Worm (Caenorhabditis elegans): ENCODE measurements around the gene K07H8.12.

Gene K07H8.12

DNA sequence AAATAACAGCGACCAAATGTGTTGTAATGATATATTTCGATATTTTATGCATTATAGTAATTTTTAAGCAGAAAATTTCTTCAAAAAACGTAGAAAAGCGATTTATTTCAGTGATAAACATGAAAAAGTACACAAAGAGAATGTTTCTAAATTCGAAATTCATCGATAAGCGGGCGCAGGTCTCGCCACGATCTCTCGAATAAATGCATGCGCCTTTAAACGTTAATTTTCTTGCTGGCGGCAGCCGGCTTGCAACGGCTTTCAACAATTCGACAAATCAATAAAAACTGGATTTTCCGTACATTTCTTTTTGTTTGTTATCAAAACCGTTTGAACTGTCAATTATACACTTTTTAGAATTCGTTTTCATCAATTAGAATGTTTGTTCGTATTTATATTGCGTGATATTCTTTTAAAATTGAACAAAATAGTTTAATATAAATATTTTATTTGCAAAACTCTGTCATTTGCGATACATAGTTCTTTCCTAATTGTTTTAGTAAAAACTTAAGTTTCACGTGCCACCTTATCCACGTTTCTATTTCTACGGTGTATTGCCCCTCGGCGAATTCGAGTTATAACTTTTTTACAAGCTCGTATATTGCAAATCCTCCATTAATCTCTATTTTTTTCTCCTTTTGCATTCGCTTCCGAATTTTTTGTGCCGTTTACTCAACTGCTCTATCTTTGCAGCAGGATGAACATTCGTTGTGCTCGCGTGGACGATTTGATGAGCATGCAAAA is 13.2 kb upstream of the K07H8.12 start, which contains the start of gene daf-31 (continued):
- TF ChIP-seq T26A8.4 (GFP tag; IDR thresholded peaks at IDR 0.05) (no peak), tag-97 (GFP tag; IDR thresholded peaks at IDR 0.05) (no peak), nhr-6 (tag; optimal IDR thresholded peaks at IDR 0.05) (peak; percentile 56), zfp-2 (tag; optimal IDR thresholded peaks at IDR 0.05) (no peak), attf-4 (tag; optimal IDR thresholded peaks at IDR 0.05) (no peak), saeg-2 (GFP tag; IDR thresholded peaks at IDR 0.05) (no peak), nhr-42 (GFP tag; IDR thresholded peaks at IDR 0.05) (no peak), set-16 (GFP tag; IDR thresholded peaks at IDR 0.05) (no peak), dmd-6 (GFP tag; IDR thresholded peaks at IDR 0.05) (no peak; the same call in 1 of the 2 replicates), hlh-30 (tag; optimal IDR thresholded peaks at IDR 0.05; ENCODE audit: insufficient read depth) (peak; percentile 23), ZK337.2 (GFP tag; IDR thresholded peaks at IDR 0.05) (no peak), R02D3.7 (tag; optimal IDR thresholded peaks at IDR 0.05) (no peak), nhr-48 (tag; optimal IDR thresholded peaks at IDR 0.05) (no peak), php-3 (GFP tag; IDR thresholded peaks at IDR 0.05) (no peak), nhr-11 (tag; optimal IDR thresholded peaks at IDR 0.05) (no peak), jun-1 (tag; optimal IDR thresholded peaks at IDR 0.05) (no peak), pqm-1 (tag; optimal IDR thresholded peaks at IDR 0.05) (no peak), dmd-9 (GFP tag; IDR thresholded peaks at IDR 0.05) (no peak), ZK546.5 (tag; optimal IDR thresholded peaks at IDR 0.05) (no peak), pha-4 (GFP tag; IDR thresholded peaks at IDR 0.05) (no peak), pha-4 (tag; optimal IDR thresholded peaks at IDR 0.05) (peak; percentile 39), arid-1 (GFP tag; conservative IDR thresholded peaks at IDR 0.05) (no peak), Y105C5A.15 (GFP tag; IDR thresholded peaks at IDR 0.05) (no peak), snpc-4 (tag; optimal IDR thresholded peaks at IDR 0.05) (no peak), nhr-25 (tag; optimal IDR thresholded peaks at IDR 0.05; ENCODE audit: borderline replicate concordance, insufficient read depth) (no peak), spr-1 (tag; optimal IDR thresholded peaks at IDR 0.05) (no peak), mxl-3 (GFP tag; optimal IDR thresholded peaks at IDR 0.05) (no peak), dve-1 (tag; optimal IDR thresholded peaks at IDR 0.05; ENCODE audit: insufficient read depth) (peak; percentile 36), D1046.2 (GFP tag; IDR thresholded peaks at IDR 0.05) (no peak), aha-1 (tag) (no peak), nhr-111 (GFP tag; optimal IDR thresholded peaks at IDR 0.05) (no peak), ceh-32 (tag; optimal IDR thresholded peaks at IDR 0.05; ENCODE audit: poor library complexity) (no peak), daf-8 (GFP tag; IDR thresholded peaks at IDR 0.05) (no peak), Y48G9A.11 (GFP tag; IDR thresholded peaks at IDR 0.05) (no peak), Y75B8A.6 (GFP tag; IDR thresholded peaks at IDR 0.05) (no peak), ceh-44 (GFP tag; IDR thresholded peaks at IDR 0.05) (no peak), ztf-11 (tag; optimal IDR thresholded peaks at IDR 0.05) (no peak), dpl-1 (GFP tag; optimal IDR thresholded peaks at IDR 0.05) (peak; percentile 57), lin-13 (GFP tag; optimal IDR thresholded peaks at IDR 0.05) (peak; percentile 24), hmg-1.1 (GFP tag; IDR thresholded peaks at IDR 0.05) (no peak), duxl-1 (tag; optimal IDR thresholded peaks at IDR 0.05; ENCODE audit: poor library complexity) (no peak), unc-130 (GFP tag; optimal IDR thresholded peaks at IDR 0.05) (no peak), nhr-102 (tag; optimal IDR thresholded peaks at IDR 0.05) (no peak), skn-1 (tag; optimal IDR thresholded peaks at IDR 0.05) (no peak), daf-19 (GFP tag; conservative IDR thresholded peaks at IDR 0.05) (no peak), cey-2 (tag; optimal IDR thresholded peaks at IDR 0.05; ENCODE audit: borderline replicate concordance, insufficient read depth) (no peak), nhr-41 (GFP tag; IDR thresholded peaks at IDR 0.05) (no peak), ces-1 (GFP tag; optimal IDR thresholded peaks at IDR 0.05) (no peak), mxl-2 (GFP tag; conservative IDR thresholded peaks at IDR 0.05) (no peak), ctbp-1 (GFP tag; IDR thresholded peaks at IDR 0.05) (no peak)

Measured in whole organism, L4 larva.